Fruit fly (Drosophila melanogaster): ENCODE measurements around the gene tay.

- TF ChIP-seq CTCF (optimal IDR thresholded peaks at IDR 0.05) (peak in 1 of 2 experiments; percentile 10), CG8478 (optimal IDR thresholded peaks at IDR 0.05) (no peak)
Observed at dm6 chrX:15840003-15840402, 47.1 kb downstream of the tay start.
